Worm (Caenorhabditis elegans): Measurements from ENCODE around the gene oac-11.

DNA sequence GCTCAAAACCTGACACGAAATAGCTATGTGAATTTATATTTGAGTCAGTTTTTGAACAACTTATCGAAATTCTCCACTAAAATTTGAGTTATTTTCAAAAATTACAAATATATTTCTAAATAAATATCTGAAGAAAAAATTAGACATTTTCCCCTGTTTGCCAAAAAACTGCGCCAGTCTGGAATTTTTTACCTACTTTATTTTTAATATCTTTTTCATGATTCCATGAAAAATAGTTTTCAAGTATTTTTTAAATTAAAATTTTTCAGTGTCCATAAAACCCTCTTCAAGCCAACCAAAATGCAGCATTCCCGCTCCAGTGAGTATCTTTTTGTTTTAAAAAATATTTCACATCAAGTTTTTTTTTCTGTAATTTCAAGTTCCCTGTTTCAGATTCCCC lies 30.4 kb upstream of the oac-11 start, which contains the start of gene F53C3.8:
- TF ChIP-seq dao-5 (tag; optimal IDR thresholded peaks at IDR 0.05): no peak
- no peak for TF ChIP-seq him-1 (tag; optimal IDR thresholded peaks at IDR 0.05)
